Worm (Caenorhabditis elegans): ENCODE measurements around the gene srsy-1.
A peak's percentile ranks its signal among the peaks of the same experiment; 100 is the strongest.

srsy-1 gene

ce11 chrII:5083341-5083740, 32.5 kb upstream of the srsy-1 start, which contains the start of gene C04G6.4:
C04G6.4 (minus strand) TSS chrII:5083441.
- TF ChIP-seq skn-1 (tag; optimal IDR thresholded peaks at IDR 0.05), result no peak
- no peak for TF ChIP-seq nhr-84 (tag; optimal IDR thresholded peaks at IDR 0.05)
- TF ChIP-seq efl-1 (optimal IDR thresholded peaks at IDR 0.05), result no peak
- no peak for TF ChIP-seq efl-1 (GFP tag; optimal IDR thresholded peaks at IDR 0.05 in 1 of 2)
- no peak for TF ChIP-seq C34B4.2 (tag; optimal IDR thresholded peaks at IDR 0.05)
- TF ChIP-seq tbx-2 (tag; optimal IDR thresholded peaks at IDR 0.05), result no peak
- no peak for TF ChIP-seq ceh-82 (tag; optimal IDR thresholded peaks at IDR 0.05)
- no peak for TF ChIP-seq dsc-1 (tag; optimal IDR thresholded peaks at IDR 0.05)
- no peak for TF ChIP-seq sox-4 (tag; optimal IDR thresholded peaks at IDR 0.05)
- no peak for TF ChIP-seq pag-3 (tag; optimal IDR thresholded peaks at IDR 0.05; ENCODE audit: borderline replicate concordance, insufficient read depth)
- no peak for TF ChIP-seq efl-3 (GFP tag; optimal IDR thresholded peaks at IDR 0.05)
- no peak for TF ChIP-seq sptf-1 (tag; optimal IDR thresholded peaks at IDR 0.05)
- TF ChIP-seq irx-1 (tag; optimal IDR thresholded peaks at IDR 0.05), result no peak
- no peak for TF ChIP-seq tlp-1 (tag; optimal IDR thresholded peaks at IDR 0.05)
- TF ChIP-seq ceh-88 (GFP tag; IDR thresholded peaks at IDR 0.05), result no peak
- TF ChIP-seq nhr-71 (tag; optimal IDR thresholded peaks at IDR 0.05), result no peak
- no peak for TF ChIP-seq nhr-47 (tag; optimal IDR thresholded peaks at IDR 0.05)
- no peak for TF ChIP-seq ets-5 (GFP tag; IDR thresholded peaks at IDR 0.05)
- TF ChIP-seq snu-23 (GFP tag; optimal IDR thresholded peaks at IDR 0.05), result no peak
- no peak for TF ChIP-seq lin-13 (GFP tag; optimal IDR thresholded peaks at IDR 0.05)
- no peak for TF ChIP-seq vab-15 (tag; optimal IDR thresholded peaks at IDR 0.05)

ce11 chrII:5084225-5084624, 31.6 kb upstream of the srsy-1 start:
- TF ChIP-seq snpc-4 (tag; optimal IDR thresholded peaks at IDR 0.05) (no peak), elt-2 (tag; optimal IDR thresholded peaks at IDR 0.05) (peak; percentile 52), efl-1 (optimal IDR thresholded peaks at IDR 0.05) (no peak), efl-1 (GFP tag; optimal IDR thresholded peaks at IDR 0.05 in 1 of 2) (peak in 1 of 2 experiments; percentile 24)

ce11 chrII:5085450-5085849, 30.4 kb upstream of the srsy-1 start, which contains the start of gene txt-9:
txt-9 (plus strand) TSS chrII:5085785.
- TF ChIP-seq nhr-20 (tag; optimal IDR thresholded peaks at IDR 0.05), result no peak
- peak in 1 of 2 experiments; percentile 13 for TF ChIP-seq lin-35 (GFP tag; optimal IDR thresholded peaks at IDR 0.05)
- peak; percentile 62 for TF ChIP-seq elt-2 (tag; optimal IDR thresholded peaks at IDR 0.05)

ce11 chrII:5086143-5086542, 29.7 kb upstream of the srsy-1 start:
- TF ChIP-seq elt-2 (tag; optimal IDR thresholded peaks at IDR 0.05) (peak; percentile 91), unc-130 (tag; optimal IDR thresholded peaks at IDR 0.05) (no peak)

ce11 chrII:5091640-5092243, 24.1 kb upstream of the srsy-1 start, which contains the start of gene pld-1:
pld-1 (minus strand) TSS chrII:5091690.
- TF ChIP-seq aly-2 (tag; optimal IDR thresholded peaks at IDR 0.05) (no peak), efl-3 (GFP tag; optimal IDR thresholded peaks at IDR 0.05) (no peak), snpc-4 (tag; optimal IDR thresholded peaks at IDR 0.05) (no peak), egl-13 (tag; optimal IDR thresholded peaks at IDR 0.05) (no peak), lin-35 (GFP tag; optimal IDR thresholded peaks at IDR 0.05) (no peak), blmp-1 (tag; optimal IDR thresholded peaks at IDR 0.05) (no peak), mef-2 (tag; optimal IDR thresholded peaks at IDR 0.05) (no peak), lir-3 (tag; optimal IDR thresholded peaks at IDR 0.05; ENCODE audit: poor library complexity) (no peak), ceh-8 (GFP tag; optimal IDR thresholded peaks at IDR 0.05) (no peak), fkh-4 (tag; optimal IDR thresholded peaks at IDR 0.05; ENCODE audit: borderline replicate concordance) (no peak), fkh-10 (GFP tag; optimal IDR thresholded peaks at IDR 0.05) (no peak), pqm-1 (tag; optimal IDR thresholded peaks at IDR 0.05) (no peak), ces-1 (GFP tag; optimal IDR thresholded peaks at IDR 0.05) (no peak), aha-1 (tag; optimal IDR thresholded peaks at IDR 0.05) (no peak), ztf-11 (tag; optimal IDR thresholded peaks at IDR 0.05) (no peak), dsc-1 (tag; optimal IDR thresholded peaks at IDR 0.05) (no peak), vab-15 (tag; optimal IDR thresholded peaks at IDR 0.05) (no peak), skn-1 (tag; optimal IDR thresholded peaks at IDR 0.05) (no peak), lsy-2 (tag; optimal IDR thresholded peaks at IDR 0.05) (no peak), tlp-1 (tag; optimal IDR thresholded peaks at IDR 0.05) (no peak)

All from whole organism, L1 larva.